Worm (Caenorhabditis elegans) whole organism, late embryonic: ENCODE results near the gene F54F12.2.
A peak's percentile ranks its signal among the peaks of the same experiment; 100 is the strongest.

ENCODE experiments used
- F13H6.1 ChIP-seq: sonication (generic microtip); optimal IDR thresholded peaks from 2 replicates; lab custom pipeline; 2016; ENCODE audit warnings: missing genetic modification characterization, missing compliant biosample characterization
- K02D7.2 ChIP-seq: sonication (generic microtip); optimal IDR thresholded peaks from 2 replicates; lab custom pipeline; 2017; ENCODE audit warnings: mild to moderate bottlenecking, missing genetic modification characterization, missing compliant biosample characterization
- K09A11.1 ChIP-seq: sonication (generic microtip); optimal IDR thresholded peaks from 2 replicates; lab custom pipeline; 2017; ENCODE audit warnings: antibody characterized with exemption, mild to moderate bottlenecking, missing genetic modification characterization, missing compliant biosample characterization; ENCODE audit not compliant: insufficient read depth
- Y22D7AL.16 ChIP-seq: sonication (generic microtip); optimal IDR thresholded peaks from 2 replicates; lab custom pipeline; 2016; ENCODE audit warnings: missing genetic modification characterization, missing compliant biosample characterization
- ahr-1 ChIP-seq: sonication (generic microtip); optimal IDR thresholded peaks from 2 replicates; lab custom pipeline; 2016; ENCODE audit warnings: missing genetic modification characterization, missing compliant biosample characterization
- ama-1 ChIP-seq: fragments of 150-350 bp; optimal IDR thresholded peaks from 2 replicates; lab custom pipeline; 2014
- ceh-18 ChIP-seq: sonication (generic microtip); optimal IDR thresholded peaks from 2 replicates; lab custom pipeline; 2016; ENCODE audit warnings: missing genetic modification characterization, missing compliant biosample characterization
- ceh-22 ChIP-seq: sonication (generic microtip); optimal IDR thresholded peaks from 2 replicates; lab custom pipeline; 2017; ENCODE audit warnings: missing biosample characterization, missing genetic modification characterization
- ceh-24 ChIP-seq: sonication (generic microtip); optimal IDR thresholded peaks from 2 replicates; lab custom pipeline; 2016; ENCODE audit warnings: mild to moderate bottlenecking, missing genetic modification characterization, missing compliant biosample characterization
- ceh-31 ChIP-seq: sonication (generic microtip); optimal IDR thresholded peaks from 2 replicates; lab custom pipeline; 2016; ENCODE audit warnings: missing genetic modification characterization, missing compliant biosample characterization
- ceh-34 ChIP-seq: sonication (generic microtip); optimal IDR thresholded peaks from 2 replicates; lab custom pipeline; 2016; ENCODE audit warnings: mild to moderate bottlenecking, missing genetic modification characterization, missing compliant biosample characterization
- ceh-45 ChIP-seq: fragments of 200-800 bp; sonication (Bioruptor generic); IDR thresholded peaks from 2 replicates; pipeline ENCODE4 v1.3.6; 2022; ENCODE audit warnings: missing genetic modification reagents, missing genetic modification characterization, missing compliant biosample characterization
- ceh-6 ChIP-seq: fragments of 200-800 bp; sonication (Bioruptor generic); optimal IDR thresholded peaks from 2 replicates; lab custom pipeline; 2018; ENCODE audit warnings: mild to moderate bottlenecking, missing genetic modification characterization, missing compliant biosample characterization
- che-1 ChIP-seq: sonication (generic microtip); optimal IDR thresholded peaks from 2 replicates; lab custom pipeline; 2016; ENCODE audit warnings: mild to moderate bottlenecking, missing genetic modification characterization, missing compliant biosample characterization
- dmd-4 ChIP-seq: sonication (generic microtip); optimal IDR thresholded peaks from 2 replicates; lab custom pipeline; 2016; ENCODE audit warnings: borderline replicate concordance, missing genetic modification characterization, missing compliant biosample characterization
- dve-1 ChIP-seq: sonication (generic microtip); optimal IDR thresholded peaks from 2 replicates; lab custom pipeline; 2017; ENCODE audit warnings: antibody characterized with exemption, mild to moderate bottlenecking, missing genetic modification characterization, missing compliant biosample characterization
- elt-2 ChIP-seq: sonication (generic microtip); optimal IDR thresholded peaks from 2 replicates; lab custom pipeline; 2016; ENCODE audit warnings: missing genetic modification reagents, missing genetic modification characterization, missing compliant biosample characterization
- elt-4 ChIP-seq: sonication (generic microtip); optimal IDR thresholded peaks from 2 replicates; lab custom pipeline; 2016; ENCODE audit warnings: missing genetic modification characterization, missing compliant biosample characterization
- eyg-1 ChIP-seq: sonication (generic microtip); optimal IDR thresholded peaks from 2 replicates; lab custom pipeline; 2016; ENCODE audit warnings: missing genotype, missing genetic modification characterization, missing compliant biosample characterization
- fax-1 ChIP-seq: sonication (generic microtip); optimal IDR thresholded peaks from 2 replicates; lab custom pipeline; 2016; ENCODE audit warnings: missing genotype, missing genetic modification characterization, missing compliant biosample characterization
- fkh-10 ChIP-seq: fragments of 150-350 bp; optimal IDR thresholded peaks from 2 replicates; lab custom pipeline; 2014; ENCODE audit warnings: missing biosample characterization, missing genetic modification reagents, missing genetic modification characterization
- gmeb-2 ChIP-seq: sonication (generic microtip); optimal IDR thresholded peaks from 2 replicates; lab custom pipeline; 2016; ENCODE audit warnings: missing genetic modification characterization, inconsistent platforms, missing compliant biosample characterization
- hlh-15 ChIP-seq: sonication (generic microtip); optimal IDR thresholded peaks from 2 replicates; lab custom pipeline; 2016; ENCODE audit warnings: missing genetic modification characterization, missing compliant biosample characterization
- hlh-30 ChIP-seq: sonication (generic microtip); optimal IDR thresholded peaks from 2 replicates; lab custom pipeline; 2017; ENCODE audit warnings: antibody characterized with exemption, missing genetic modification characterization, missing compliant biosample characterization; ENCODE audit not compliant: insufficient read depth
- hlh-6 ChIP-seq: sonication (generic microtip); optimal IDR thresholded peaks from 2 replicates; lab custom pipeline; 2016; ENCODE audit warnings: missing genotype, missing genetic modification characterization, missing compliant biosample characterization
- lim-6 ChIP-seq: sonication (generic microtip); optimal IDR thresholded peaks from 2 replicates; lab custom pipeline; 2016; ENCODE audit warnings: missing genetic modification characterization, missing compliant biosample characterization
- nfya-1 ChIP-seq: sonication (generic microtip); optimal IDR thresholded peaks from 2 replicates; lab custom pipeline; 2017; ENCODE audit warnings: missing genetic modification characterization, mild to moderate bottlenecking, missing compliant biosample characterization, antibody characterized with exemption, moderate library complexity
- nhr-11 ChIP-seq: fragments of 150-350 bp; optimal IDR thresholded peaks from 2 replicates; lab custom pipeline; 2014; ENCODE audit warnings: missing biosample characterization, missing genetic modification characterization
- pag-3 ChIP-seq: sonication (generic microtip); optimal IDR thresholded peaks from 2 replicates; lab custom pipeline; 2016; ENCODE audit warnings: missing compliant biosample characterization, missing genetic modification characterization, borderline replicate concordance
- pax-1 ChIP-seq: fragments of 150-350 bp; optimal IDR thresholded peaks from 2 replicates; lab custom pipeline; 2014; ENCODE audit warnings: missing biosample characterization, missing genetic modification characterization
- pha-2 ChIP-seq: sonication (generic microtip); optimal IDR thresholded peaks from 2 replicates; lab custom pipeline; 2017; ENCODE audit warnings: mild to moderate bottlenecking, missing genetic modification characterization, missing compliant biosample characterization
- pqm-1 ChIP-seq: sonication (generic microtip); optimal IDR thresholded peaks from 2 replicates; lab custom pipeline; 2016; ENCODE audit warnings: missing genetic modification characterization, missing compliant biosample characterization
- pros-1 ChIP-seq: fragments of 150-350 bp; optimal IDR thresholded peaks from 2 replicates; lab custom pipeline; 2014; ENCODE audit warnings: missing biosample characterization, missing genetic modification reagents, missing genetic modification characterization
- sdc-2 ChIP-seq: sonication (generic microtip); optimal IDR thresholded peaks from 2 replicates; lab custom pipeline; 2016; ENCODE audit warnings: missing genotype, missing genetic modification characterization, missing compliant biosample characterization
- syd-9 ChIP-seq: sonication (generic microtip); optimal IDR thresholded peaks from 2 replicates; lab custom pipeline; 2016; ENCODE audit warnings: mild to moderate bottlenecking, missing genetic modification characterization, moderate library complexity, missing compliant biosample characterization
- tbx-2 ChIP-seq: sonication (generic microtip); optimal IDR thresholded peaks from 2 replicates; lab custom pipeline; 2016; ENCODE audit warnings: missing genetic modification characterization, missing compliant biosample characterization
- tbx-7 ChIP-seq: sonication (generic microtip); optimal IDR thresholded peaks from 2 replicates; lab custom pipeline; 2016; ENCODE audit warnings: missing genotype, missing genetic modification characterization, missing compliant biosample characterization
- ttx-3 ChIP-seq: sonication (generic microtip); optimal IDR thresholded peaks from 2 replicates; lab custom pipeline; 2016; ENCODE audit warnings: missing genetic modification reagents, missing genetic modification characterization, missing compliant biosample characterization
- unc-3 ChIP-seq, 2 experiments: fragments of 200-800 bp in 1 of 2; sonication (Bioruptor generic) in 1 of 2; sonication (generic microtip) in 1 of 2; conservative IDR thresholded peaks in 1 of 2; optimal IDR thresholded peaks in 1 of 2; 2 replicates each; pipeline versions ENCODE4 v1.3.6 to Lab custom; 2016 to 2022; ENCODE audit warnings: missing compliant biosample characterization in 2 of 2, missing genetic modification characterization in 2 of 2, missing genetic modification reagents in 1 of 2
- unc-42 ChIP-seq: sonication (generic microtip); optimal IDR thresholded peaks from 2 replicates; lab custom pipeline; 2016; ENCODE audit warnings: missing genotype, missing genetic modification characterization, missing compliant biosample characterization
- unc-55 ChIP-seq: sonication (generic microtip); optimal IDR thresholded peaks from 2 replicates; lab custom pipeline; 2017; ENCODE audit warnings: missing biosample characterization, missing genetic modification reagents, missing genetic modification characterization
- ztf-16 ChIP-seq: sonication (generic microtip); optimal IDR thresholded peaks from 2 replicates; lab custom pipeline; 2017; ENCODE audit warnings: missing genetic modification characterization, missing compliant biosample characterization

Gene F54F12.2

ce11 chrIII:13056230-13056629 is 16.4 kb downstream of the F54F12.2 start:
- TF ChIP-seq hlh-15 (tag; lab: Kevin White, UChicago) (no peak), ceh-45 (no peak), pros-1 (no peak), fax-1 (tag; lab: Kevin White, UChicago) (no peak), gmeb-2 (tag; lab: Kevin White, UChicago) (no peak), unc-42 (tag; lab: Kevin White, UChicago) (no peak), ahr-1 (tag; lab: Kevin White, UChicago) (no peak), lim-6 (tag; lab: Kevin White, UChicago) (no peak), K02D7.2 (tag; lab: Kevin White, UChicago) (peak; percentile 21), che-1 (no peak), ceh-24 (tag; lab: Kevin White, UChicago) (no peak), ceh-34 (tag; lab: Kevin White, UChicago) (no peak), dve-1 (peak; percentile 70), elt-4 (tag; lab: Kevin White, UChicago) (no peak), hlh-6 (tag; lab: Kevin White, UChicago) (no peak)

DNA sequence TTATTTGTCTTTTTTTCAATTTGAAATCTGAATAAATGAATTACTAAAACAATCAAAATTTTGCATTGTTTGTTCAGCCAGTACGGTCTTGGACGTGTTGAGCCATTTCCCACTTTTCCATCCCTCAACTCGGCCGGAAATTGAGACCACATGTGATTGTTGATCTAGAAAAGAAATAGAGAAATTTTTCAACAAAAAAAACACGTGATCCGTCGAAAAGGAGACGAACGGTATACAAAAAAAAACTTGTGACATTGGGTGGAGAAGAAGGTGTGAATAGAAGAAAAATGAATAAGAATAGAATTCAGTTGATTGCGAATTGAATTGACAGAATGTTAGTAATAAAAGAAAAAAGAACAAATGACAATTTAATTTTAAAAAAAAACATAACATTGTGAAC is 16.9 kb downstream of the F54F12.2 start:
- TF ChIP-seq hlh-30 (tag; lab: Kevin White, UChicago) (peak; percentile 21), dmd-4 (tag; lab: Kevin White, UChicago) (no peak)

DNA sequence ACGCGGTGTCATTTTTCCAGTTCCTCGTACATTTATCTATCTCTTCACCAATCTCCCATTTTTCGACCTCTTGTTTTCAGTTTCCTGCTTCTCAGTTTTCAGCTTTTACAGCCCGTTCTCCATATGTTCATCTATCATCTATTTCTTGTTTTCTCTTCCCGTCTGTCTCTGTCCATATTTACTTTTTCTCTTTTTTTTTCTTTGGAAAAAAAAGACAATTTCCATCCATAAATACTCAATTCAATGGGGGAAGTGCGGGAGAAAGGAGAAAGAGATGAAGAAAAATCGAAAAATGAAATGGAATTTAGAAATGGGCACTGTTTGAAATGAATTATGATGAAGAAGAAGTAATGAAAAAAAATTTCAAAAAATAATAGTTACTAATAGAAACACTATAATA is 18.3 kb downstream of the F54F12.2 start:
- TF ChIP-seq pha-2 (tag; lab: Kevin White, UChicago): no peak
- TF ChIP-seq lim-6 (tag; lab: Kevin White, UChicago): no peak
- no peak for TF ChIP-seq elt-2
- no peak for TF ChIP-seq unc-42 (tag; lab: Kevin White, UChicago)
- no peak for TF ChIP-seq elt-4 (tag; lab: Kevin White, UChicago)
- no peak for TF ChIP-seq syd-9 (tag; lab: Kevin White, UChicago)
- TF ChIP-seq ztf-16 (tag; lab: Kevin White, UChicago): no peak
- no peak for TF ChIP-seq unc-3 (GFP tag; conservative IDR thresholded peaks at IDR 0.05; lab: Robert Waterston, UW)
- TF ChIP-seq unc-3 (tag; optimal IDR thresholded peaks at IDR 0.05; lab: Kevin White, UChicago): no peak
- no peak for TF ChIP-seq gmeb-2 (tag; lab: Kevin White, UChicago)
- TF ChIP-seq Y22D7AL.16 (tag; lab: Kevin White, UChicago): no peak
- no peak for TF ChIP-seq ceh-6 (GFP tag; lab: Kevin White, UChicago)
- no peak for TF ChIP-seq F13H6.1
- no peak for TF ChIP-seq dmd-4 (tag; lab: Kevin White, UChicago)
- no peak for TF ChIP-seq ttx-3 (tag; lab: Kevin White, UChicago)
- TF ChIP-seq ceh-22 (tag; lab: Kevin White, UChicago): no peak
- no peak for TF ChIP-seq tbx-7 (tag; lab: Kevin White, UChicago)

DNA sequence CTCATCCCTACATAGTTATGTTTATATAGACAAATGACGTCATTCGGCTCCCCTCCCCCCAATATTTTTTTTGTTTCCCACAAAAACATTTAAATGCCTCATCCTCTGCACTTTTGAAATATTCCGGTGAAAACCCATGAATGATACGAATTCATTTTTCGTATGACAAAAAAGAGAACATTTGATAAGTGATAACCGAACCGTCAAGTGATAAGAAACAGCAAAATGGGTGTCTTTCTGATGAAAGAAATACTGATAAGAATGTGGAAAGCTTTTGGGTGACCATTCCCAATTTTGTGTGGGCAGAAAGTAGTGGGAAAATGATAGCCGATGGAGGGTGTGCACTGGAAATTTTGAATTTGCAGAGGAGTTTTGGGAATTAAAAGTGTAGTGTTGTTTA is 19.5 kb downstream of the F54F12.2 start:
- peak; percentile 94 for TF ChIP-seq elt-2
- no peak for TF ChIP-seq eyg-1 (tag; lab: Kevin White, UChicago)
- TF ChIP-seq ceh-31: no peak
- TF ChIP-seq che-1: no peak
- TF ChIP-seq pqm-1: no peak

DNA sequence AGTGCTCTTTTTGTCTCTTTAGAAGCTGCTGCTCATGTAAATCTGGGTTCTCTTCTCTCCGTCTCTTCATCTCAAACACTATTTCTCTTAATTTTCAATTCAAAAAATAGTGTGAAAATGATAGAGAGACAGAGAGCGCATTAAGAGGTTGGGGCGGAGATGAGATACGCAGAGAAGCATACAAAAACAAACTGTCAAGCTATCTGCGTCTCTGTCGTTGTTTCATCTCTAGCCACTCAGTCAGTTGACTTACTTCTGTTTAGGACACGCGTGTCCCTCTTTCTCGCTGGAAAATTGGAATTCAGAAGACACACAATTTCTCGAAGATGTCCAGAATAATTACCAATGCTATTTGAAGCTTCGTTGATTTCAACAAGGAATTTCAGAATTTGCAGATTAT is 21.3 kb downstream of the F54F12.2 start:
- TF ChIP-seq nfya-1 (tag; lab: Kevin White, UChicago) (peak; percentile 82), pax-1 (tag; lab: Kevin White, UChicago) (peak; percentile 82), elt-2 (no peak), fkh-10 (GFP tag; lab: Kevin White, UChicago) (no peak), eyg-1 (tag; lab: Kevin White, UChicago) (peak; percentile 44), ama-1 (peak; percentile 95), ceh-18 (tag; lab: Kevin White, UChicago) (peak; percentile 60), tbx-2 (tag; lab: Kevin White, UChicago) (peak; percentile 52), unc-42 (tag; lab: Kevin White, UChicago) (peak; percentile 96), K09A11.1 (tag; lab: Kevin White, UChicago) (peak; percentile 17), elt-4 (tag; lab: Kevin White, UChicago) (no peak), ceh-31 (peak; percentile 83), sdc-2 (no peak), unc-3 (GFP tag; conservative IDR thresholded peaks at IDR 0.05; lab: Robert Waterston, UW) (no peak), unc-3 (tag; optimal IDR thresholded peaks at IDR 0.05; lab: Kevin White, UChicago) (peak; percentile 19), unc-55 (GFP tag; lab: Kevin White, UChicago) (peak; percentile 89), pag-3 (tag; lab: Kevin White, UChicago) (no peak), nhr-11 (no peak), dve-1 (peak; percentile 88), hlh-30 (tag; lab: Kevin White, UChicago) (peak; percentile 90), pros-1 (peak; percentile 59)
- TF ChIP-seq, all 69 proteins: peak for 14
